Fruit fly (Drosophila melanogaster) whole organism, pupa: ENCODE measurements around the gene endos.
A peak's percentile ranks its signal among the peaks of the same experiment; 100 is the strongest.

Source experiments
- CG10348 ChIP-seq: fragments of 200-800 bp; sonication (Bioruptor generic); IDR thresholded peaks from 2 replicates; pipeline ENCODE4 v1.3.6; 2022; ENCODE audit warnings: missing biosample characterization, missing genetic modification characterization
- CG12605 ChIP-seq: fragments of 200-800 bp; sonication (Bioruptor generic); IDR thresholded peaks from 2 replicates; pipeline ENCODE4 v1.3.6; 2022; ENCODE audit warnings: missing biosample characterization, missing genetic modification characterization
- CG13204 ChIP-seq: fragments of 200-800 bp; sonication (Bioruptor generic); optimal IDR thresholded peaks from 2 replicates; lab custom pipeline; 2018; ENCODE audit warnings: missing biosample characterization, mild to moderate bottlenecking, missing genetic modification characterization, moderate library complexity
- CG14655 ChIP-seq: fragments of 200-800 bp; sonication (Bioruptor generic); optimal IDR thresholded peaks from 3 replicates; lab custom pipeline; 2017; ENCODE audit warnings: mild to moderate bottlenecking, missing biosample characterization, missing genetic modification reagents, missing genetic modification characterization
- CG15710 ChIP-seq: fragments of 200-800 bp; sonication (Bioruptor generic); optimal IDR thresholded peaks from 2 replicates; lab custom pipeline; 2018; ENCODE audit warnings: missing biosample characterization, mild to moderate bottlenecking, missing genetic modification characterization, moderate library complexity
- CG17806 ChIP-seq: fragments of 200-800 bp; sonication (Bioruptor generic); optimal IDR thresholded peaks from 2 replicates; lab custom pipeline; 2018; ENCODE audit warnings: missing biosample characterization, mild to moderate bottlenecking, missing genetic modification characterization, moderate library complexity
- CG32121 ChIP-seq: fragments of 200-800 bp; sonication (Bioruptor generic); IDR thresholded peaks from 2 replicates; pipeline ENCODE4 v1.3.6; 2022; ENCODE audit warnings: missing biosample characterization, missing genetic modification characterization
- CG34367 ChIP-seq: fragments of 200-800 bp; sonication (Bioruptor generic); optimal IDR thresholded peaks from 2 replicates; lab custom pipeline; 2018; ENCODE audit warnings: missing biosample characterization, mild to moderate bottlenecking, missing genetic modification characterization
- CG4496 ChIP-seq: fragments of 200-800 bp; sonication (Bioruptor generic); IDR thresholded peaks from 3 replicates; pipeline ENCODE4 v1.3.6; 2022; ENCODE audit warnings: missing biosample characterization, missing genetic modification characterization
- CG8159 ChIP-seq: fragments of 200-800 bp; sonication (Bioruptor generic); optimal IDR thresholded peaks from 3 replicates; lab custom pipeline; 2018; ENCODE audit warnings: missing biosample characterization, mild to moderate bottlenecking, missing genetic modification characterization, moderate library complexity
- CG8301 ChIP-seq: fragments of 200-800 bp; sonication (Bioruptor generic); optimal IDR thresholded peaks from 2 replicates; lab custom pipeline; 2018; ENCODE audit warnings: missing biosample characterization, mild to moderate bottlenecking, missing genetic modification characterization
- CG9948 ChIP-seq: fragments of 200-800 bp; sonication (Bioruptor generic); optimal IDR thresholded peaks from 2 replicates; lab custom pipeline; 2018; ENCODE audit warnings: missing biosample characterization, mild to moderate bottlenecking, missing genetic modification characterization, moderate library complexity
- D1 ChIP-seq: fragments of 200-800 bp; sonication (Bioruptor generic); optimal IDR thresholded peaks from 2 replicates; lab custom pipeline; 2018; ENCODE audit warnings: missing biosample characterization, mild to moderate bottlenecking, missing genetic modification characterization, moderate library complexity
- EcR ChIP-seq: fragments of 200-800 bp; sonication (Bioruptor generic); optimal IDR thresholded peaks from 3 replicates; lab custom pipeline; 2019; ENCODE audit warnings: missing biosample characterization, missing genetic modification characterization, mild to moderate bottlenecking, moderate library complexity, missing genetic modification reagents
- Ets98B ChIP-seq: fragments of 200-800 bp; sonication (Bioruptor generic); IDR thresholded peaks from 2 replicates; pipeline ENCODE4 v1.3.6; 2022; ENCODE audit warnings: missing biosample characterization, missing genetic modification characterization
- Pif1A ChIP-seq: fragments of 200-800 bp; sonication (Bioruptor generic); optimal IDR thresholded peaks from 3 replicates; lab custom pipeline; 2016; ENCODE audit warnings: missing biosample characterization, missing genetic modification characterization
- Pif1B ChIP-seq: fragments of 200-800 bp; sonication (Bioruptor generic); optimal IDR thresholded peaks from 3 replicates; lab custom pipeline; 2016; ENCODE audit warnings: missing biosample characterization, missing genetic modification characterization
- Snoo ChIP-seq: fragments of 200-800 bp; sonication (Bioruptor generic); optimal IDR thresholded peaks from 3 replicates; lab custom pipeline; 2017; ENCODE audit warnings: missing biosample characterization, mild to moderate bottlenecking, missing genetic modification characterization, inconsistent platforms
- fd96Ca ChIP-seq: fragments of 200-800 bp; sonication (Bioruptor generic); IDR thresholded peaks from 3 replicates; pipeline ENCODE4 v1.3.6; 2022; ENCODE audit warnings: missing biosample characterization, missing genetic modification characterization
- gl ChIP-seq: fragments of 200-800 bp; sonication (Bioruptor generic); optimal IDR thresholded peaks from 2 replicates; lab custom pipeline; 2018; ENCODE audit warnings: missing biosample characterization, mild to moderate bottlenecking, missing genetic modification characterization
- rn ChIP-seq: fragments of 200-800 bp; sonication (Bioruptor generic); IDR thresholded peaks from 2 replicates; pipeline ENCODE4 v1.3.6; 2022; ENCODE audit warnings: missing biosample characterization, missing genetic modification characterization

The endos gene

dm6 chr3L:14004041-14004407 lies 27.5 kb downstream of the endos start:
- TF ChIP-seq fd96Ca (GFP tag; lab: Robert Waterston, UW) (peak; percentile 56; the same call in 1 of the 3 replicates), CG10348 (GFP tag; lab: Robert Waterston, UW) (no peak), CG4496 (peak; percentile 17; the same call in 1 of the 3 replicates), CG15710 (tag; lab: Kevin White, UChicago) (no peak), CG13204 (GFP tag; lab: Kevin White, UChicago) (peak; percentile 18), D1 (no peak), CG12605 (GFP tag; lab: Robert Waterston, UW) (peak; percentile 35; the same call in 1 of the 2 replicates), Pif1B (GFP tag; lab: Kevin White, UChicago) (no peak), rn (no peak), Pif1A (GFP tag; lab: Kevin White, UChicago) (no peak), EcR (GFP tag; lab: Kevin White, UChicago) (no peak), CG32121 (peak; percentile 47; the same call in 1 of the 2 replicates), Snoo (tag; lab: Kevin White, UChicago) (no peak), CG34367 (no peak), gl (tag; lab: Kevin White, UChicago) (no peak), CG17806 (tag; lab: Kevin White, UChicago) (no peak), Ets98B (GFP tag; lab: Robert Waterston, UW) (peak; percentile 55), CG8159 (tag; lab: Kevin White, UChicago) (no peak), CG14655 (GFP tag; lab: Kevin White, UChicago) (peak; percentile 17), CG8301 (tag; lab: Kevin White, UChicago) (no peak), CG9948 (no peak)

DNA sequence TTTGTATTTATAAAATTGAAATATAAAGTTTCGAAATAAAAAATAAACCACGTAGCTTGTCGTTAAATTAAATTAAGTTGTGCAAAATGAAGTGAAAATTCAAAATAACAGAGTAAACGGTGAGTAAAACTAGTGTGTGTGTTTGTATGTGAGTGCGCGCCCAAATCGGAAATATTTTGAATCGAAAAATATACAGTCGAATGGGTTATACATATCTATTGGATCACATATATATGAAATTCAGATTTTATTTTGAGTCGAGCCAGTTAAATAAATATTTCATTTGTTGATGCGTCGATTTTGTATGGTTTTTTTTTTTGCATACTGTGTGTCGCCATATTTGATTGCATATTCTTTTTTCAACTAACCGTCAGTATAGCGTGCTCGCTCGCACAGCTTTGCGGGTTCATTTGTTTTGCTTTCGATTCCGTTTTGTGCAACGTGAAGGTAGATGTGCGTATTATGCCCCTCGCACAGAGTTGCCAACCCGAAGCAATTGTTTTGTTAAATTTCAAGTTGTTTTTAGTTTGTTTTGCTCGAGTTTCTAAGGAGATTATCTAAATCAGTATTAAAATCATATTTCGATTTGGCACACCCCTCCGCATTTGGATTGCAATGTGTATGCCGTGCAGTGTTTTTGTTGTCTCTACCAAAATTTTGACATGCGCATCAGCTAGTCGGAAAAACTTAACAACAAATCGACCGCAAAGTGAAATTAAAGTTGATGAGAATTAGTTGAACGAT lies 28.0 kb downstream of the endos start:
- TF ChIP-seq CG8301 (tag; lab: Kevin White, UChicago) (peak; percentile 21), CG4496 (peak; percentile 71; the same call in 2 of the 3 replicates), CG13204 (GFP tag; lab: Kevin White, UChicago) (no peak), CG17806 (tag; lab: Kevin White, UChicago) (no peak), fd96Ca (GFP tag; lab: Robert Waterston, UW) (peak; percentile 34; the same call in 2 of the 3 replicates), CG34367 (peak; percentile 43), Pif1A (GFP tag; lab: Kevin White, UChicago) (no peak), gl (tag; lab: Kevin White, UChicago) (peak; percentile 11), CG15710 (tag; lab: Kevin White, UChicago) (peak; percentile 21)

- TF ChIP-seq CG12605 (GFP tag; lab: Robert Waterston, UW): no peak
- TF ChIP-seq Snoo (tag; lab: Kevin White, UChicago): no peak
- TF ChIP-seq CG17806 (tag; lab: Kevin White, UChicago): no peak
- no peak for TF ChIP-seq CG8159 (tag; lab: Kevin White, UChicago)
- no peak for TF ChIP-seq Pif1A (GFP tag; lab: Kevin White, UChicago)
- no peak for TF ChIP-seq gl (tag; lab: Kevin White, UChicago)
- no peak for TF ChIP-seq CG10348 (GFP tag; lab: Robert Waterston, UW)
- peak; percentile 54; the same call in 1 of the 2 replicates for TF ChIP-seq Ets98B (GFP tag; lab: Robert Waterston, UW)
- no peak; the same call in 2 of the 3 replicates for TF ChIP-seq fd96Ca (GFP tag; lab: Robert Waterston, UW)
- TF ChIP-seq CG8301 (tag; lab: Kevin White, UChicago): no peak
- no peak for TF ChIP-seq rn
- no peak for TF ChIP-seq CG9948
- no peak for TF ChIP-seq CG14655 (GFP tag; lab: Kevin White, UChicago)
- TF ChIP-seq EcR (GFP tag; lab: Kevin White, UChicago): no peak
- TF ChIP-seq CG15710 (tag; lab: Kevin White, UChicago): no peak
- no peak for TF ChIP-seq CG13204 (GFP tag; lab: Kevin White, UChicago)
- peak; percentile 67 for TF ChIP-seq Pif1B (GFP tag; lab: Kevin White, UChicago)
- peak; percentile 43; the same call in 1 of the 2 replicates for TF ChIP-seq CG32121
- no peak for TF ChIP-seq D1
- no peak; the same call in 2 of the 3 replicates for TF ChIP-seq CG4496
- peak; percentile 4 for TF ChIP-seq CG34367
Measured at dm6 chr3L:14002524-14003135, 28.9 kb downstream of the endos start.

- TF ChIP-seq gl (tag; lab: Kevin White, UChicago) (no peak), rn (no peak), Ets98B (GFP tag; lab: Robert Waterston, UW) (no peak), CG32121 (no peak)
Measured at dm6 chr3L:14001658-14002523, 29.6 kb downstream of the endos start, which contains the start of the genes Nprl3 and upSET. Gene Nprl3, minus strand, starts transcription at chr3L:14001880. Gene upSET, plus strand, starts transcription at chr3L:14002127.

DNA sequence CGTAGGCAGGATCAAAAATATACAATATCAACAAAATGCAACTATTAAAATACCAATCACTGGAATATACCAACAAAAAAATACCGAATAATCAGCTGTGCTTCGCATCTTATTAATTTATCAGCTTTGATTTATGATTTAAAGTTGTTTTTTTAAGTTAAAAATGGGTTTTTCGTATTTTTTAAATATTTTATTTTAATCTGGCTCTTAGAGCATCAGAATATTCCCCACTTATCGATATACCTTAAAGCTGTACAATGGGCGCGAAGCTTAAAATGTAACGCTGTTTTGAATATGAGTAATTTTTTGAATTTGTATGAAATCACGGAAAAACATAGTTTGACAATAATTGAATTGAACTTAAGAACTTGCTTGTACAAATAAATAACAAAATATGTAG lies 32.3 kb downstream of the endos start, which contains the start of gene CG17359:
Gene CG17359, minus strand, starts transcription at position 48 of the 400 bp plus-strand sequence.
- TF ChIP-seq rn (no peak), CG10348 (GFP tag; lab: Robert Waterston, UW) (no peak), D1 (no peak), gl (tag; lab: Kevin White, UChicago) (no peak), CG32121 (no peak), CG15710 (tag; lab: Kevin White, UChicago) (no peak), CG12605 (GFP tag; lab: Robert Waterston, UW) (no peak), CG8159 (tag; lab: Kevin White, UChicago) (no peak), CG9948 (no peak), fd96Ca (GFP tag; lab: Robert Waterston, UW) (no peak), CG13204 (GFP tag; lab: Kevin White, UChicago) (no peak), CG8301 (tag; lab: Kevin White, UChicago) (no peak), Snoo (tag; lab: Kevin White, UChicago) (no peak)
- TF ChIP-seq, all 21 proteins: peak for 0
